Worm (Caenorhabditis elegans) whole organism, L2 larva: ENCODE data around the gene mbf-1.
A peak's percentile ranks its signal among the peaks of the same experiment; 100 is the strongest.

Experiments
- C34F6.9 ChIP-seq: fragments of 150-350 bp; optimal IDR thresholded peaks from 2 replicates; lab custom pipeline; 2014; ENCODE audit warnings: missing biosample characterization, missing genetic modification characterization
- F13H6.1 ChIP-seq: sonication (generic microtip); optimal IDR thresholded peaks from 2 replicates; lab custom pipeline; 2016; ENCODE audit warnings: missing genetic modification characterization, missing compliant biosample characterization
- R02D3.7 ChIP-seq: fragments of 150-350 bp; optimal IDR thresholded peaks from 2 replicates; lab custom pipeline; 2014; ENCODE audit warnings: missing biosample characterization, missing genetic modification characterization
- Y55F3AM.14 ChIP-seq: fragments of 200-800 bp; sonication (Bioruptor generic); optimal IDR thresholded peaks from 2 replicates; lab custom pipeline; 2018; ENCODE audit warnings: mild to moderate bottlenecking, missing genetic modification characterization, missing compliant biosample characterization
- ZK546.5 ChIP-seq: sonication (generic microtip); optimal IDR thresholded peaks from 2 replicates; lab custom pipeline; 2017; ENCODE audit warnings: missing biosample characterization, missing genetic modification characterization
- alr-1 ChIP-seq: fragments of 150-350 bp; optimal IDR thresholded peaks from 2 replicates; lab custom pipeline; 2014; ENCODE audit warnings: missing biosample characterization, missing genetic modification characterization
- aly-2 ChIP-seq: fragments of 150-350 bp; optimal IDR thresholded peaks from 2 replicates; lab custom pipeline; 2014; ENCODE audit warnings: missing biosample characterization, missing genetic modification characterization
- blmp-1 ChIP-seq: sonication (generic microtip); optimal IDR thresholded peaks from 2 replicates; lab custom pipeline; 2017; ENCODE audit warnings: missing genetic modification characterization, mild to moderate bottlenecking, missing compliant biosample characterization, antibody characterized with exemption, moderate library complexity; ENCODE audit not compliant: insufficient read depth
- ceh-16 ChIP-seq: fragments of 150-350 bp; optimal IDR thresholded peaks from 2 replicates; lab custom pipeline; 2014; ENCODE audit warnings: missing biosample characterization, missing genetic modification characterization
- crh-2 ChIP-seq: sonication (generic microtip); optimal IDR thresholded peaks from 2 replicates; lab custom pipeline; 2017; ENCODE audit warnings: missing biosample characterization, missing genetic modification characterization
- dmd-4 ChIP-seq: sonication (generic microtip); optimal IDR thresholded peaks from 2 replicates; lab custom pipeline; 2017; ENCODE audit warnings: missing biosample characterization, missing genetic modification characterization
- egl-27 ChIP-seq: sonication (generic microtip); optimal IDR thresholded peaks from 3 replicates; lab custom pipeline; 2017; ENCODE audit warnings: missing biosample characterization, missing genetic modification reagents, missing genetic modification characterization
- elt-1 ChIP-seq: fragments of 150-350 bp; optimal IDR thresholded peaks from 2 replicates; lab custom pipeline; 2014; ENCODE audit warnings: missing biosample characterization, missing genetic modification characterization
- fos-1 ChIP-seq: fragments of 150-350 bp; optimal IDR thresholded peaks from 2 replicates; lab custom pipeline; 2014; ENCODE audit warnings: missing biosample characterization, missing genetic modification characterization
- gmeb-1 ChIP-seq: fragments of 150-350 bp; optimal IDR thresholded peaks from 2 replicates; lab custom pipeline; 2014; ENCODE audit warnings: missing biosample characterization, missing genetic modification characterization
- lin-11 ChIP-seq: fragments of 150-350 bp; sonication (generic microtip); optimal IDR thresholded peaks from 2 replicates; lab custom pipeline; 2014; ENCODE audit warnings: missing biosample characterization, missing genetic modification characterization, inconsistent platforms, mixed read lengths
- lin-13 ChIP-seq: fragments of 150-350 bp; optimal IDR thresholded peaks from 2 replicates; lab custom pipeline; 2014; ENCODE audit warnings: missing biosample characterization, missing genetic modification reagents, missing genetic modification characterization
- lin-39 ChIP-seq: fragments of 150-350 bp; optimal IDR thresholded peaks from 2 replicates; lab custom pipeline; 2014; ENCODE audit warnings: missing biosample characterization, missing genetic modification reagents, missing genetic modification characterization
- lsy-2 ChIP-seq, 2 experiments: fragments of 150-350 bp in 1 of 2; sonication (generic microtip) in 1 of 2; optimal IDR thresholded peaks; 2 replicates each; lab custom pipeline; 2014 to 2017; ENCODE audit warnings: missing biosample characterization in 2 of 2, missing genetic modification characterization in 2 of 2
- mab-5 ChIP-seq: fragments of 150-350 bp; optimal IDR thresholded peaks from 2 replicates; lab custom pipeline; 2014; ENCODE audit warnings: missing biosample characterization, missing genetic modification characterization
- mbf-1 ChIP-seq: sonication (generic microtip); optimal IDR thresholded peaks from 2 replicates; lab custom pipeline; 2017; ENCODE audit warnings: missing biosample characterization, missing genetic modification characterization
- mdl-1 ChIP-seq, 2 experiments: fragments of 150-350 bp in 1 of 2; sonication (generic microtip) in 1 of 2; optimal IDR thresholded peaks; 2 replicates each; lab custom pipeline; 2017; ENCODE audit warnings: missing biosample characterization in 2 of 2, missing genetic modification characterization in 2 of 2
- nhr-12 ChIP-seq: fragments of 150-350 bp; optimal IDR thresholded peaks from 2 replicates; lab custom pipeline; 2014; ENCODE audit warnings: missing biosample characterization, missing genetic modification characterization
- nhr-129 ChIP-seq: fragments of 150-350 bp; optimal IDR thresholded peaks from 2 replicates; lab custom pipeline; 2014; ENCODE audit warnings: missing biosample characterization, missing genetic modification characterization
- nhr-23 ChIP-seq: fragments of 150-350 bp; optimal IDR thresholded peaks from 2 replicates; lab custom pipeline; 2014; ENCODE audit warnings: missing biosample characterization, missing genetic modification reagents, missing genetic modification characterization
- nhr-237 ChIP-seq: fragments of 150-350 bp; optimal IDR thresholded peaks from 2 replicates; lab custom pipeline; 2014; ENCODE audit warnings: missing biosample characterization, missing genetic modification characterization
- peb-1 ChIP-seq: fragments of 150-350 bp; optimal IDR thresholded peaks from 2 replicates; lab custom pipeline; 2014; ENCODE audit warnings: missing biosample characterization, missing genetic modification characterization
- sem-4 ChIP-seq: fragments of 150-350 bp; optimal IDR thresholded peaks from 2 replicates; lab custom pipeline; 2014; ENCODE audit warnings: missing biosample characterization, missing genetic modification reagents, missing genetic modification characterization
- skn-1 ChIP-seq: sonication (generic microtip); optimal IDR thresholded peaks from 2 replicates; lab custom pipeline; 2017; ENCODE audit warnings: missing biosample characterization, missing genetic modification characterization
- sma-3 ChIP-seq: sonication (generic microtip); optimal IDR thresholded peaks from 2 replicates; lab custom pipeline; 2016; ENCODE audit warnings: missing genetic modification reagents, missing genetic modification characterization, missing compliant biosample characterization
- sma-9 ChIP-seq, 2 experiments: fragments of 150-350 bp in 1 of 2; sonication (generic microtip) in 1 of 2; optimal IDR thresholded peaks; 2 replicates each; lab custom pipeline; 2014 to 2016; ENCODE audit warnings: missing genetic modification characterization in 2 of 2, mild to moderate bottlenecking in 1 of 2, missing biosample characterization in 1 of 2, missing compliant biosample characterization in 1 of 2, missing genetic modification reagents in 1 of 2, moderate library complexity in 1 of 2
- snpc-4 ChIP-seq: fragments of 150-350 bp; optimal IDR thresholded peaks from 2 replicates; lab custom pipeline; 2014; ENCODE audit warnings: missing biosample characterization, missing genetic modification characterization
- unc-39 ChIP-seq: fragments of 150-350 bp; optimal IDR thresholded peaks from 2 replicates; lab custom pipeline; 2014; ENCODE audit warnings: missing biosample characterization, missing genetic modification characterization
- unc-55 ChIP-seq: fragments of 150-350 bp; sonication (generic microtip); optimal IDR thresholded peaks from 3 replicates; lab custom pipeline; 2014; ENCODE audit warnings: missing biosample characterization, missing genetic modification reagents, missing genetic modification characterization
- unc-62 ChIP-seq: fragments of 150-350 bp; optimal IDR thresholded peaks from 2 replicates; lab custom pipeline; 2014; ENCODE audit warnings: missing biosample characterization, missing genetic modification reagents, missing genetic modification characterization
- zag-1 ChIP-seq: fragments of 150-350 bp; optimal IDR thresholded peaks from 2 replicates; lab custom pipeline; 2014; ENCODE audit warnings: missing biosample characterization, missing genetic modification characterization
- ztf-1 ChIP-seq: fragments of 200-800 bp; sonication (Bioruptor generic); conservative IDR thresholded peaks from 2 replicates; pipeline ENCODE4 v1.3.6; 2022; ENCODE audit warnings: missing genetic modification characterization, missing compliant biosample characterization
- ztf-11 ChIP-seq: sonication (generic microtip); optimal IDR thresholded peaks from 2 replicates; lab custom pipeline; 2017; ENCODE audit warnings: missing biosample characterization, missing genetic modification characterization
- ztf-4 ChIP-seq: fragments of 150-350 bp; optimal IDR thresholded peaks from 2 replicates; lab custom pipeline; 2014; ENCODE audit warnings: missing biosample characterization, missing genetic modification characterization

mbf-1 gene

DNA sequence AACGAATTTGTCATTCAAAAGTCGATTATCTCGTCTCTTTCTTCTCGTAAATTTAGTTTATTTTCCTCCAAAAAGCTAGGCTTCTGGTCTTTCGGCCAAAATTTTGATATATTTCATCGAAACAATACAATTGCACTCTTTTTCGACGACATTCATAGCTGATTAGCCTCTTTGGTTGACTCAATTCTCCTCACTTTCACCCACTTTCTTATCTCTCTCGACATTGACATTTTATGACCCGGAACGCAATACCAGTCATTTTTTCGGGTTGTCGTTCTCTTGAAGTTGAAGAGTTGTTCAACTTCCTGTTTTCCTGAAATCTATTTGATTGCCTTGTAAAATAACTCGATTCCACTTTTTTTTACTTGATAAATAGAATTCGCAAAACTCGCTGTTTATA, 45.6 kb downstream of the mbf-1 start:
- TF ChIP-seq nhr-12 (no peak), fos-1 (tag; lab: Kevin White, UChicago) (peak; percentile 80)
- TF ChIP-seq, all 48 proteins: peak for 1

- TF ChIP-seq unc-39 (no peak), nhr-237 (no peak), lin-39 (tag; lab: Kevin White, UChicago) (no peak), R02D3.7 (tag; lab: Kevin White, UChicago) (no peak), lsy-2 (tag; optimal IDR thresholded peaks at IDR 0.05; lab: Kevin White, UChicago) (peak; percentile 73 to 84), ztf-4 (peak; percentile 55), snpc-4 (peak; percentile 10), blmp-1 (no peak), sma-3 (GFP tag; lab: Kevin White, UChicago) (peak; percentile 31), mab-5 (peak; percentile 49), sma-9 (GFP tag; optimal IDR thresholded peaks at IDR 0.05; lab: Kevin White, UChicago) (peak; percentile 53), sma-9 (tag; optimal IDR thresholded peaks at IDR 0.05; lab: Kevin White, UChicago) (no peak), ceh-16 (tag; lab: Kevin White, UChicago) (no peak), egl-27 (tag; lab: Kevin White, UChicago) (peak; percentile 44), gmeb-1 (tag; lab: Kevin White, UChicago) (peak; percentile 73), mbf-1 (tag; lab: Kevin White, UChicago) (no peak), skn-1 (tag; lab: Kevin White, UChicago) (no peak), elt-1 (tag; lab: Kevin White, UChicago) (no peak), lin-11 (peak; percentile 20), lin-13 (GFP tag; lab: Kevin White, UChicago) (peak; percentile 63), dmd-4 (tag; lab: Kevin White, UChicago) (no peak), fos-1 (tag; lab: Kevin White, UChicago) (peak; percentile 49), Y55F3AM.14 (GFP tag; lab: Kevin White, UChicago) (no peak), mdl-1 (tag; optimal IDR thresholded peaks at IDR 0.05; lab: Kevin White, UChicago) (no peak), crh-2 (tag; lab: Kevin White, UChicago) (peak; percentile 68), F13H6.1 (peak; percentile 82), nhr-12 (no peak), aly-2 (tag; lab: Kevin White, UChicago) (no peak), unc-62 (GFP tag; lab: Kevin White, UChicago) (no peak), sem-4 (tag; lab: Kevin White, UChicago) (peak; percentile 48), nhr-23 (tag; lab: Kevin White, UChicago) (no peak), C34F6.9 (tag; lab: Kevin White, UChicago) (peak; percentile 90), ztf-1 (GFP tag; lab: Robert Waterston, UW) (no peak), ztf-11 (tag; lab: Kevin White, UChicago) (no peak), nhr-129 (tag; lab: Kevin White, UChicago) (peak; percentile 80), unc-55 (GFP tag; lab: Kevin White, UChicago) (peak; percentile 91), alr-1 (tag; lab: Kevin White, UChicago) (no peak), zag-1 (peak; percentile 54)
- TF ChIP-seq, all 48 proteins: peak for 18
These were observed 46.5 kb downstream of the mbf-1 start for ce11 chrIV:11433709-11434108.

ce11 chrIV:11431448-11431847, 48.7 kb downstream of the mbf-1 start:
- no peak for TF ChIP-seq ztf-1 (GFP tag; lab: Robert Waterston, UW)
- TF ChIP-seq egl-27 (tag; lab: Kevin White, UChicago), result no peak
- no peak for TF ChIP-seq zag-1
- TF ChIP-seq nhr-129 (tag; lab: Kevin White, UChicago), result no peak
- TF ChIP-seq gmeb-1 (tag; lab: Kevin White, UChicago), result no peak
- no peak for TF ChIP-seq mdl-1 (tag; optimal IDR thresholded peaks at IDR 0.05; lab: Kevin White, UChicago)
- no peak for TF ChIP-seq ztf-4
- no peak for TF ChIP-seq crh-2 (tag; lab: Kevin White, UChicago)
- TF ChIP-seq lin-13 (GFP tag; lab: Kevin White, UChicago), result no peak
- TF ChIP-seq unc-39, result no peak
- no peak for TF ChIP-seq C34F6.9 (tag; lab: Kevin White, UChicago)
- no peak for TF ChIP-seq blmp-1
- TF ChIP-seq peb-1 (tag; lab: Kevin White, UChicago), result no peak
- no peak for TF ChIP-seq F13H6.1
- no peak for TF ChIP-seq sma-9 (GFP tag; optimal IDR thresholded peaks at IDR 0.05; lab: Kevin White, UChicago)
- TF ChIP-seq sma-9 (tag; optimal IDR thresholded peaks at IDR 0.05; lab: Kevin White, UChicago), result no peak
- TF ChIP-seq ZK546.5, result no peak
- no peak for TF ChIP-seq elt-1 (tag; lab: Kevin White, UChicago)
- TF ChIP-seq ztf-11 (tag; lab: Kevin White, UChicago), result no peak
- TF ChIP-seq lin-39 (tag; lab: Kevin White, UChicago), result no peak
